Worm (Caenorhabditis elegans): Measurements from ENCODE around the gene cutl-28.

ce11 chrIV:648362-648761 lies 35.9 kb upstream of the cutl-28 start:
- TF ChIP-seq unc-62 (GFP tag; optimal IDR thresholded peaks at IDR 0.05) (no peak), fkh-10 (GFP tag; optimal IDR thresholded peaks at IDR 0.05) (no peak), nhr-11 (tag; optimal IDR thresholded peaks at IDR 0.05) (no peak), ZK546.5 (tag; optimal IDR thresholded peaks at IDR 0.05) (no peak), zag-1 (tag; optimal IDR thresholded peaks at IDR 0.05) (no peak), lin-15B (tag; optimal IDR thresholded peaks at IDR 0.05) (no peak), unc-39 (tag; optimal IDR thresholded peaks at IDR 0.05) (no peak), tbx-2 (tag; optimal IDR thresholded peaks at IDR 0.05) (no peak), nfya-1 (tag; optimal IDR thresholded peaks at IDR 0.05; ENCODE audit: insufficient read depth) (no peak), ama-1 (optimal IDR thresholded peaks at IDR 0.05) (no peak), R02D3.7 (tag; optimal IDR thresholded peaks at IDR 0.05) (no peak), nhr-12 (tag; optimal IDR thresholded peaks at IDR 0.05) (no peak)
